Fruit fly (Drosophila melanogaster) whole organism, pupa: ENCODE results near the gene PolI.

ENCODE experiments used
- CG12605 ChIP-seq: fragments of 200-800 bp; sonication (Bioruptor generic); IDR thresholded peaks from 2 replicates; pipeline ENCODE4 v1.3.6; 2022; ENCODE audit warnings: missing biosample characterization, missing genetic modification characterization
- CG13204 ChIP-seq: fragments of 200-800 bp; sonication (Bioruptor generic); optimal IDR thresholded peaks from 2 replicates; lab custom pipeline; 2018; ENCODE audit warnings: missing biosample characterization, mild to moderate bottlenecking, missing genetic modification characterization, moderate library complexity
- CG15710 ChIP-seq: fragments of 200-800 bp; sonication (Bioruptor generic); optimal IDR thresholded peaks from 2 replicates; lab custom pipeline; 2018; ENCODE audit warnings: missing biosample characterization, mild to moderate bottlenecking, missing genetic modification characterization, moderate library complexity
- CG17806 ChIP-seq: fragments of 200-800 bp; sonication (Bioruptor generic); optimal IDR thresholded peaks from 2 replicates; lab custom pipeline; 2018; ENCODE audit warnings: missing biosample characterization, mild to moderate bottlenecking, missing genetic modification characterization, moderate library complexity
- CG32121 ChIP-seq: fragments of 200-800 bp; sonication (Bioruptor generic); IDR thresholded peaks from 2 replicates; pipeline ENCODE4 v1.3.6; 2022; ENCODE audit warnings: missing biosample characterization, missing genetic modification characterization
- Snoo ChIP-seq: fragments of 200-800 bp; sonication (Bioruptor generic); optimal IDR thresholded peaks from 3 replicates; lab custom pipeline; 2017; ENCODE audit warnings: missing biosample characterization, mild to moderate bottlenecking, missing genetic modification characterization, inconsistent platforms

DNA sequence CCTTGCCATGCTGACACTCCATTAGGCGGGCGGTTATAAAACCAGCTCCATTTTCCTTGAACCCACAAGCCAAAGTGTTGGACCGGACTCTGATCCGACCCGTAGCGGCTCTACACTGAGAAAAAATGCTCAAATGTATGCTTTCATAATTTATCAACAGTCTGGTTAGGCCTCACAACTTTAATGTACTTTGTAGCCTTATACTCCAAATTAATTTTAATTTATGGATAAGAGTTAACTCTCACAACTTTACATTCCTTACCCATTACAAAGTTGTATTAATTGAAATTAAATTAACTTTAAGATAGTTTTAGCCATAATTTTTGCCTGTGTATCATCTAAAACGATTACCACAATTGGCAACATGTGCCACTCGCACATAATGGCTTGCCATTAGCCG lies 22.7 kb downstream of the PolI start:
- TF ChIP-seq Snoo (tag; lab: Kevin White, UChicago) = no peak
- peak; percentile 53 for TF ChIP-seq CG32121 (GFP tag; lab: Robert Waterston, UW)
- no peak for TF ChIP-seq CG15710 (tag; lab: Kevin White, UChicago)
- peak; percentile 36; the same call in 1 of the 2 replicates for TF ChIP-seq CG12605 (GFP tag; lab: Robert Waterston, UW)
- TF ChIP-seq CG17806 (tag; lab: Kevin White, UChicago) = no peak
- no peak for TF ChIP-seq CG13204 (GFP tag; lab: Kevin White, UChicago)
